Fruit fly (Drosophila melanogaster): ENCODE data around the gene otu.

The otu gene

dm6 chrX:8493473-8493872 is 4.1 kb upstream of the otu start (continued):
- TF ChIP-seq Ets97D (GFP tag; optimal IDR thresholded peaks at IDR 0.05): no peak
- TF ChIP-seq so (GFP tag; IDR thresholded peaks at IDR 0.05): peak; percentile 70
- peak; percentile 16; the same call in 1 of the 2 replicates for TF ChIP-seq HLH3B (GFP tag; IDR thresholded peaks at IDR 0.05)
- TF ChIP-seq Awh (GFP tag; IDR thresholded peaks at IDR 0.05): 0 out of 2 replicates have a peak, but pooled peaks have one; percentile 28
- no peak for TF ChIP-seq pfk (GFP tag; optimal IDR thresholded peaks at IDR 0.05)
- TF ChIP-seq Hr3 (GFP tag; optimal IDR thresholded peaks at IDR 0.05): no peak
- TF ChIP-seq vnd (GFP tag; IDR thresholded peaks at IDR 0.05; ENCODE audit: partially characterized antibody): no peak
- no peak for TF ChIP-seq pros (GFP tag; optimal IDR thresholded peaks at IDR 0.05)
- peak; percentile 57 for TF ChIP-seq CG6689 (GFP tag; IDR thresholded peaks at IDR 0.05)
- TF ChIP-seq lilli (GFP tag; optimal IDR thresholded peaks at IDR 0.05): peak; percentile 54
- no peak for TF ChIP-seq CG9797 (GFP tag; optimal IDR thresholded peaks at IDR 0.05)
- no peak for TF ChIP-seq CG8478 (optimal IDR thresholded peaks at IDR 0.05)
- TF ChIP-seq Lpt (GFP tag; optimal IDR thresholded peaks at IDR 0.05): no peak
- peak; percentile 8 for TF ChIP-seq CoRest (tag; optimal IDR thresholded peaks at IDR 0.05)
- TF ChIP-seq Hsf (GFP tag; optimal IDR thresholded peaks at IDR 0.05): peak; percentile 39
- TF ChIP-seq Kr (GFP tag; optimal IDR thresholded peaks at IDR 0.05): no peak
- peak; percentile 34 for TF ChIP-seq wek (GFP tag; optimal IDR thresholded peaks at IDR 0.05)
- TF ChIP-seq CG1602 (GFP tag; optimal IDR thresholded peaks at IDR 0.05): no peak
- TF ChIP-seq D19A (tag; optimal IDR thresholded peaks at IDR 0.05): no peak
- no peak for TF ChIP-seq Dip3 (GFP tag; optimal IDR thresholded peaks at IDR 0.05)
- TF ChIP-seq CG3847 (GFP tag; IDR thresholded peaks at IDR 0.05): peak; percentile 34; the same call in 1 of the 2 replicates
- no peak for TF ChIP-seq zen (tag; optimal IDR thresholded peaks at IDR 0.05)
- TF ChIP-seq Chrac-16 (GFP tag; optimal IDR thresholded peaks at IDR 0.05): no peak
- no peak for TF ChIP-seq jumu (GFP tag; optimal IDR thresholded peaks at IDR 0.05)
- peak; percentile 51 for TF ChIP-seq CG12071 (GFP tag; optimal IDR thresholded peaks at IDR 0.05)
- TF ChIP-seq sug (tag; optimal IDR thresholded peaks at IDR 0.05): peak; percentile 5
- TF ChIP-seq CG42726 (GFP tag; IDR thresholded peaks at IDR 0.05; ENCODE audit: partially characterized antibody): no peak
- TF ChIP-seq croc (GFP tag; conservative IDR thresholded peaks at IDR 0.05): no peak
- no peak for TF ChIP-seq Aef1 (GFP tag; IDR thresholded peaks at IDR 0.05)
- no peak for TF ChIP-seq sim (GFP tag; IDR thresholded peaks at IDR 0.05)
- no peak for TF ChIP-seq CG3726 (GFP tag; IDR thresholded peaks at IDR 0.05)
- no peak for TF ChIP-seq Gsc (GFP tag; IDR thresholded peaks at IDR 0.05)
- TF ChIP-seq odd (GFP tag; optimal IDR thresholded peaks at IDR 0.05): no peak
- TF ChIP-seq Sry-β (GFP tag; optimal IDR thresholded peaks at IDR 0.05): no peak
- no peak for TF ChIP-seq CG1529 (GFP tag; optimal IDR thresholded peaks at IDR 0.05)
- TF ChIP-seq Bgb (GFP tag; IDR thresholded peaks at IDR 0.05; ENCODE audit: partially characterized antibody): no peak
- TF ChIP-seq CG6813 (GFP tag; optimal IDR thresholded peaks at IDR 0.05): no peak
- TF ChIP-seq CG15011 (GFP tag; optimal IDR thresholded peaks at IDR 0.05): peak; percentile 29
- no peak for TF ChIP-seq tll (GFP tag; optimal IDR thresholded peaks at IDR 0.05)
- peak; percentile 7 for TF ChIP-seq Myb (GFP tag; optimal IDR thresholded peaks at IDR 0.05)
- TF ChIP-seq HHEX (GFP tag; optimal IDR thresholded peaks at IDR 0.05): peak; percentile 20
- TF ChIP-seq E2f2 (GFP tag; IDR thresholded peaks at IDR 0.05): peak; percentile 13; the same call in 1 of the 2 replicates
- TF ChIP-seq YL-1 (GFP tag; optimal IDR thresholded peaks at IDR 0.05): no peak
- TF ChIP-seq Taf1 (GFP tag; IDR thresholded peaks at IDR 0.05): no peak
- TF ChIP-seq Dbx (GFP tag; IDR thresholded peaks at IDR 0.05): peak; percentile 68; the same call in 1 of the 3 replicates
- TF ChIP-seq Dll (GFP tag; IDR thresholded peaks at IDR 0.05; ENCODE audit: partially characterized antibody): no peak
- TF ChIP-seq Bteb2 (GFP tag; optimal IDR thresholded peaks at IDR 0.05): peak; percentile 46
- 0 out of 2 replicates have a peak, but pooled peaks have one; percentile 5 for TF ChIP-seq CkIIα-i1 (GFP tag; IDR thresholded peaks at IDR 0.05)
- TF ChIP-seq shn (GFP tag; optimal IDR thresholded peaks at IDR 0.05): no peak
- no peak for TF ChIP-seq TFAM (GFP tag; optimal IDR thresholded peaks at IDR 0.05)
- TF ChIP-seq Eip74EF (GFP tag; optimal IDR thresholded peaks at IDR 0.05): peak in 1 of 2 experiments; percentile 62
